Fruit fly (Drosophila melanogaster): ENCODE results near the gene RpS20.

DNA sequence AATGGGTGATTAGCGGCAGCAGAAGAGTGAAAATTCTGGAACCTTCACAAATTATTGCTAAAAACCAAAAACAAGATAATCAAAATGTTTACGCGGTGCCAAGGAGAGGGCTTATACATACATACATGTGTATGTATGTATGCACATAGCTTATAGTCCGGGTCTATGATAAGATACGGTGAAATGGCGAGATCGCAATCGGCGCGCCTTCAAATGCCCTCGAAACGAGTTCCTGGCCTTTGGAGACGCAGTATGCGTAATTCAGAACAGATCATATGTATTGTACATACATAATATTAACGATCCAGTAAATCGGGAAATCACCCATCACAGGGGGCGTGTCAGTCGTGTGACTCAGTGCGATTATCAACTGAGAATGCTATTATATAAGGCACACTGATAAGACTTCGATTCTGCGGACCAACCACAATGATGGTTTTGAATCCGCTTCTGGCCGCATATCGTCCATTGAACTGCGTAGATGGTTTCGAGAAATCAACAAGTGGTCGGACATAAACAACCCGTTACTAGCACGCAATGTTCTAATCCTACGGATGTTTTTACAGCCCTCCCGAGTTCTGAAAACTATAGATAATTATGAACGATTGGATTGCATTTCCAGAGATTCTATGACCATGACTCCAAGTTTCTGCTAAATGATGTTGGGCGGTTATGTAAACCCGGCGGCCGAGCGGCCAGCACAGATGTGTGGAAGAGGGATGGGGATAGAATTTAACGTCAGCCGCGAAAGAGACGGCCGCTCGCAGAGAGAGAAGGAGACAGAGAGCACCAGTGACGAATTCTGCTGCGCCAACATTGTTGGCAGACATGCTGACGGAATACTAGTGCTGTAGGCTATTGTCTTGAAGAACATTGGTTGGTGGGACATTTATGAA is 6.8 kb downstream of the RpS20 start:
- no peak for TF ChIP-seq CG15710 (tag; optimal IDR thresholded peaks at IDR 0.05)
- no peak for TF ChIP-seq Pif1B (GFP tag; optimal IDR thresholded peaks at IDR 0.05)
- TF ChIP-seq Snoo (tag; optimal IDR thresholded peaks at IDR 0.05): no peak
- TF ChIP-seq EcR (GFP tag; optimal IDR thresholded peaks at IDR 0.05): peak; percentile 96
- TF ChIP-seq gl (tag; optimal IDR thresholded peaks at IDR 0.05): no peak
- no peak for TF ChIP-seq CG17806 (tag; optimal IDR thresholded peaks at IDR 0.05)
- no peak for TF ChIP-seq CG34367 (tag; optimal IDR thresholded peaks at IDR 0.05)

Data from whole organism, pupa.